Fruit fly (Drosophila melanogaster) whole organism, prepupa: ENCODE data around the gene CG17734.

Experiments used
- Eip93F ChIP-seq: fragments of 200-800 bp; sonication (Bioruptor generic); optimal IDR thresholded peaks from 2 replicates; lab custom pipeline; 2016; ENCODE audit warnings: missing biosample characterization, mild to moderate bottlenecking, missing genetic modification characterization
- topi ChIP-seq: fragments of 200-800 bp; sonication (Bioruptor generic); optimal IDR thresholded peaks from 3 replicates; lab custom pipeline; 2016; ENCODE audit warnings: missing biosample characterization, missing genetic modification characterization

- TF ChIP-seq Eip93F (GFP tag; lab: Kevin White, UChicago) (peak; percentile 8), topi (GFP tag; lab: Kevin White, UChicago) (peak; percentile 79)
These were observed 32.3 kb downstream of the CG17734 start for dm6 chr3R:11211291-11212061.
